Worm (Caenorhabditis elegans) whole organism, late embryonic: ENCODE results near the gene ced-8.

ENCODE experiments used
- ceh-24 ChIP-seq: sonication (generic microtip); optimal IDR thresholded peaks from 2 replicates; lab custom pipeline; 2016; ENCODE audit warnings: mild to moderate bottlenecking, missing genetic modification characterization, missing compliant biosample characterization
- elt-2 ChIP-seq: sonication (generic microtip); optimal IDR thresholded peaks from 2 replicates; lab custom pipeline; 2016; ENCODE audit warnings: missing genetic modification reagents, missing genetic modification characterization, missing compliant biosample characterization
- elt-4 ChIP-seq: sonication (generic microtip); optimal IDR thresholded peaks from 2 replicates; lab custom pipeline; 2016; ENCODE audit warnings: missing genetic modification characterization, missing compliant biosample characterization
- fkh-10 ChIP-seq: fragments of 150-350 bp; optimal IDR thresholded peaks from 2 replicates; lab custom pipeline; 2014; ENCODE audit warnings: missing biosample characterization, missing genetic modification reagents, missing genetic modification characterization
- hlh-15 ChIP-seq: sonication (generic microtip); optimal IDR thresholded peaks from 2 replicates; lab custom pipeline; 2016; ENCODE audit warnings: missing genetic modification characterization, missing compliant biosample characterization
- pha-4 ChIP-seq: fragments of 150-350 bp; optimal IDR thresholded peaks from 2 replicates; lab custom pipeline; 2018; ENCODE audit warnings: missing biosample characterization, missing genetic modification reagents, missing genetic modification characterization
- tbx-2 ChIP-seq: sonication (generic microtip); optimal IDR thresholded peaks from 2 replicates; lab custom pipeline; 2016; ENCODE audit warnings: missing genetic modification characterization, missing compliant biosample characterization

DNA sequence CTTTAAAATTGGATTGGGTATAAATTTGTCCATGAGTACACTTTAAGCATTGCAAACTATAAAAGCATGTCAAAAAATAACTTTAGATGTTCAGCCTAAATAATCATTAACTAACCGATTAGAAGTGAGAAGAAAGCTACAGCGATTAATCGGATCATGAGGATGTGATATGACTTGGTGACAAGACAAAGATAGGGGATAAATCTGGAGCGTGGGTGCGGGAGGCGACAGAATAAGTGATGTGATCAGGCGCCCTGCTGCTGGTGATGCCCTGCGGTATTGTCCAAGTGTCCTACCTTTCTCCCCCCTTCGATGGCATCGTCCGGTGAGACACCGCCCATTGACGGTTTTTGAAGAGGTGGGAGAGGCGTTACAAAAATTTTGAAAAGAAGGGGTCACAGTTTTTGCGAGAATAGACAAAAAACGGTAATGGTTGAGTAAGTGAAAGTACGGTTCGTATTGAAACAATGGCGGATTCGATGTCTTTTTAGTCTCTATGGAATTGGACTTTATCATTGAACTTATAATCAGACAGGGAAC, 32.0 kb downstream of the ced-8 start, which contains the start of gene F41D9.2:
- TF ChIP-seq tbx-2, result no peak
- TF ChIP-seq pha-4, result no peak
- no peak for TF ChIP-seq elt-4 (tag; lab: Kevin White, UChicago)
- TF ChIP-seq ceh-24 (tag; lab: Kevin White, UChicago), result no peak
- TF ChIP-seq elt-2 (tag; lab: Kevin White, UChicago), result no peak
- TF ChIP-seq fkh-10, result no peak
- TF ChIP-seq hlh-15 (tag; lab: Kevin White, UChicago), result no peak
